Worm (Caenorhabditis elegans) whole organism, L1 larva: ENCODE results near the gene K01D12.8.

Experiments
- aly-2 ChIP-seq: fragments of 150-350 bp; optimal IDR thresholded peaks from 2 replicates; lab custom pipeline; 2014; ENCODE audit warnings: missing biosample characterization, missing genetic modification characterization
- ama-1 ChIP-seq: fragments of 150-350 bp; optimal IDR thresholded peaks from 2 replicates; lab custom pipeline; 2014
- ceh-82 ChIP-seq, 3 experiments: fragments of 150-350 bp in 1 of 3; sonication (generic microtip) in 2 of 3; optimal IDR thresholded peaks; 2 replicates each; lab custom pipeline; 2014 to 2017; ENCODE audit warnings: missing biosample characterization in 3 of 3, missing genetic modification characterization in 3 of 3
- dpl-1 ChIP-seq, 3 experiments: fragments of 150-350 bp in 2 of 3; sonication (generic microtip) in 1 of 3; optimal IDR thresholded peaks; 2 replicates each; lab custom pipeline; 2014 to 2017; ENCODE audit warnings: missing biosample characterization in 3 of 3, missing genetic modification characterization in 3 of 3, missing genetic modification reagents in 3 of 3
- jun-1 ChIP-seq: fragments of 150-350 bp; optimal IDR thresholded peaks from 2 replicates; lab custom pipeline; 2014; ENCODE audit warnings: missing biosample characterization, missing genetic modification reagents, missing genetic modification characterization
- lin-13 ChIP-seq: fragments of 150-350 bp; optimal IDR thresholded peaks from 2 replicates; lab custom pipeline; 2014; ENCODE audit warnings: missing biosample characterization, missing genetic modification reagents, missing genetic modification characterization

ce11 chrV:12417277-12417676 lies 14.8 kb downstream of the K01D12.8 start, which contains the start of gene cdr-3:
- TF ChIP-seq aly-2 (no peak), dpl-1 (GFP tag; optimal IDR thresholded peaks at IDR 0.05; lab: Kevin White, UChicago) (no peak), jun-1 (no peak), ama-1 (lab: Kevin White, UChicago) (no peak), ceh-82 (tag; optimal IDR thresholded peaks at IDR 0.05; lab: Kevin White, UChicago) (no peak), lin-13 (GFP tag; lab: Kevin White, UChicago) (no peak)
